Worm (Caenorhabditis elegans): ENCODE measurements around the gene K06H7.2.

ce11 chrIII:8067798-8068197 is 25.6 kb upstream of the K06H7.2 start:
- TF ChIP-seq nhr-76 (tag; optimal IDR thresholded peaks at IDR 0.05), result no peak
- no peak for TF ChIP-seq nhr-28 (tag; optimal IDR thresholded peaks at IDR 0.05)
- no peak for TF ChIP-seq nhr-237 (tag; optimal IDR thresholded peaks at IDR 0.05)
- no peak for TF ChIP-seq dpl-1 (GFP tag; optimal IDR thresholded peaks at IDR 0.05)
- no peak for TF ChIP-seq nhr-84 (tag; optimal IDR thresholded peaks at IDR 0.05)
- TF ChIP-seq zag-1 (tag; optimal IDR thresholded peaks at IDR 0.05), result no peak
- no peak for TF ChIP-seq ces-1 (GFP tag; optimal IDR thresholded peaks at IDR 0.05)
- no peak for TF ChIP-seq zip-4 (GFP tag; optimal IDR thresholded peaks at IDR 0.05)
- no peak for TF ChIP-seq lin-39 (tag; optimal IDR thresholded peaks at IDR 0.05)
- no peak for TF ChIP-seq fkh-4 (tag; optimal IDR thresholded peaks at IDR 0.05; ENCODE audit: borderline replicate concordance)
- TF ChIP-seq ceh-82 (tag; optimal IDR thresholded peaks at IDR 0.05), result no peak
- TF ChIP-seq blmp-1 (tag; optimal IDR thresholded peaks at IDR 0.05), result no peak
